Worm (Caenorhabditis elegans) whole organism, mixed stage, embryonic: Measurements from ENCODE around the gene dhc-4.
"Not testable (repeated sequence)": the region's sequence is repeated elsewhere in the genome, so short reads cannot be mapped to it uniquely, and the experiment has no call there.

Experiments used
- M03D4.4 ChIP-seq: sonication (generic microtip); optimal IDR thresholded peaks from 2 replicates; lab custom pipeline; 2017; ENCODE audit warnings: mild to moderate bottlenecking, missing genetic modification characterization, missing compliant biosample characterization
- bed-3 ChIP-seq: fragments of 200-800 bp; sonication (Bioruptor generic); optimal IDR thresholded peaks from 3 replicates; lab custom pipeline; 2018; ENCODE audit warnings: mild to moderate bottlenecking, missing genetic modification characterization, moderate library complexity, missing compliant biosample characterization
- blmp-1 ChIP-seq: fragments of 150-350 bp; optimal IDR thresholded peaks from 2 replicates; lab custom pipeline; 2014; ENCODE audit warnings: missing biosample characterization, missing genetic modification characterization
- ceh-39 ChIP-seq: fragments of 150-350 bp; optimal IDR thresholded peaks from 2 replicates; lab custom pipeline; 2014; ENCODE audit warnings: missing biosample characterization, missing genetic modification characterization
- ceh-43 ChIP-seq: fragments of 200-800 bp; sonication (Bioruptor generic); optimal IDR thresholded peaks from 2 replicates; lab custom pipeline; 2018; ENCODE audit warnings: mild to moderate bottlenecking, missing genetic modification characterization, moderate library complexity, missing compliant biosample characterization
- ceh-83 ChIP-seq: fragments of 200-800 bp; sonication (Bioruptor generic); optimal IDR thresholded peaks from 2 replicates; lab custom pipeline; 2018; ENCODE audit warnings: mild to moderate bottlenecking, missing genetic modification characterization, missing compliant biosample characterization
- ces-1 ChIP-seq: fragments of 150-350 bp; optimal IDR thresholded peaks from 2 replicates; lab custom pipeline; 2014; ENCODE audit warnings: missing biosample characterization, missing genetic modification reagents, missing genetic modification characterization
- cnd-1 ChIP-seq: fragments of 200-800 bp; sonication (Bioruptor generic); optimal IDR thresholded peaks from 2 replicates; lab custom pipeline; 2018; ENCODE audit warnings: mild to moderate bottlenecking, missing genetic modification characterization, missing compliant biosample characterization
- drap-1 ChIP-seq: fragments of 200-800 bp; sonication (Bioruptor generic); optimal IDR thresholded peaks from 3 replicates; lab custom pipeline; 2018; ENCODE audit warnings: mild to moderate bottlenecking, missing genetic modification characterization, missing compliant biosample characterization
- elt-1 ChIP-seq: sonication (generic microtip); optimal IDR thresholded peaks from 2 replicates; lab custom pipeline; 2017; ENCODE audit warnings: missing genetic modification characterization, mild to moderate bottlenecking, missing compliant biosample characterization, antibody characterized with exemption, moderate library complexity, borderline replicate concordance; ENCODE audit not compliant: insufficient read depth
- elt-3 ChIP-seq: fragments of 150-350 bp; optimal IDR thresholded peaks from 2 replicates; lab custom pipeline; 2014; ENCODE audit warnings: missing biosample characterization, missing genetic modification characterization
- flh-1 ChIP-seq: fragments of 200-800 bp; sonication (Bioruptor generic); optimal IDR thresholded peaks from 2 replicates; lab custom pipeline; 2018; ENCODE audit warnings: mild to moderate bottlenecking, missing genetic modification characterization, moderate library complexity, missing compliant biosample characterization
- ham-2 ChIP-seq: fragments of 200-800 bp; sonication (Bioruptor generic); optimal IDR thresholded peaks from 2 replicates; lab custom pipeline; 2018; ENCODE audit warnings: mild to moderate bottlenecking, missing genetic modification characterization, missing compliant biosample characterization
- hlh-1 ChIP-seq: fragments of 150-350 bp; optimal IDR thresholded peaks from 2 replicates; lab custom pipeline; 2014; ENCODE audit warnings: missing biosample characterization, missing genetic modification reagents, missing genetic modification characterization
- lin-13 ChIP-seq: fragments of 150-350 bp; optimal IDR thresholded peaks from 2 replicates; lab custom pipeline; 2014; ENCODE audit warnings: missing biosample characterization, missing genetic modification characterization
- lin-32 ChIP-seq: fragments of 200-800 bp; sonication (Bioruptor generic); optimal IDR thresholded peaks from 2 replicates; lab custom pipeline; 2018; ENCODE audit warnings: mild to moderate bottlenecking, missing genetic modification characterization, missing compliant biosample characterization
- lsy-2 ChIP-seq: fragments of 150-350 bp; optimal IDR thresholded peaks from 2 replicates; lab custom pipeline; 2014; ENCODE audit warnings: missing biosample characterization, missing genetic modification characterization
- mab-5 ChIP-seq: fragments of 150-350 bp; optimal IDR thresholded peaks from 2 replicates; lab custom pipeline; 2014; ENCODE audit warnings: missing biosample characterization, missing genetic modification characterization
- mls-2 ChIP-seq: sonication (generic microtip); optimal IDR thresholded peaks from 2 replicates; lab custom pipeline; 2016; ENCODE audit warnings: mild to moderate bottlenecking, missing genetic modification characterization, moderate library complexity, missing compliant biosample characterization
- nhr-12 ChIP-seq: fragments of 150-350 bp; optimal IDR thresholded peaks from 2 replicates; lab custom pipeline; 2014; ENCODE audit warnings: missing biosample characterization, missing genetic modification characterization
- nhr-2 ChIP-seq: fragments of 150-350 bp; optimal IDR thresholded peaks from 2 replicates; lab custom pipeline; 2014; ENCODE audit warnings: missing biosample characterization, missing genetic modification characterization
- nhr-237 ChIP-seq: fragments of 150-350 bp; optimal IDR thresholded peaks from 2 replicates; lab custom pipeline; 2014; ENCODE audit warnings: missing biosample characterization, missing genetic modification characterization
- nhr-28 ChIP-seq: fragments of 150-350 bp; optimal IDR thresholded peaks from 2 replicates; lab custom pipeline; 2014; ENCODE audit warnings: missing biosample characterization, missing genetic modification characterization
- pha-4 ChIP-seq: fragments of 150-350 bp; optimal IDR thresholded peaks from 2 replicates; lab custom pipeline; 2018; ENCODE audit warnings: missing biosample characterization, missing genetic modification reagents, missing genetic modification characterization
- sem-2 ChIP-seq: fragments of 200-800 bp; sonication (Bioruptor generic); optimal IDR thresholded peaks from 2 replicates; lab custom pipeline; 2018; ENCODE audit warnings: mild to moderate bottlenecking, missing genetic modification characterization, missing compliant biosample characterization
- snpc-4 ChIP-seq: fragments of 150-350 bp; optimal IDR thresholded peaks from 2 replicates; lab custom pipeline; 2014; ENCODE audit warnings: missing biosample characterization, missing genetic modification characterization
- sptf-1 ChIP-seq: sonication (generic microtip); optimal IDR thresholded peaks from 2 replicates; lab custom pipeline; 2017; ENCODE audit warnings: mild to moderate bottlenecking, missing genetic modification characterization, moderate library complexity, missing compliant biosample characterization
- tbx-8 ChIP-seq: fragments of 200-800 bp; sonication (Bioruptor generic); optimal IDR thresholded peaks from 2 replicates; lab custom pipeline; 2018; ENCODE audit warnings: mild to moderate bottlenecking, missing genetic modification characterization, moderate library complexity, missing compliant biosample characterization
- unc-39 ChIP-seq: fragments of 150-350 bp; optimal IDR thresholded peaks from 2 replicates; lab custom pipeline; 2014; ENCODE audit warnings: missing biosample characterization, missing genetic modification characterization
- zip-8 ChIP-seq: fragments of 150-350 bp; optimal IDR thresholded peaks from 2 replicates; lab custom pipeline; 2014; ENCODE audit warnings: missing biosample characterization, missing genetic modification characterization
- ztf-11 ChIP-seq: fragments of 150-350 bp; optimal IDR thresholded peaks from 2 replicates; lab custom pipeline; 2014; ENCODE audit warnings: missing biosample characterization, missing genetic modification characterization

Gene dhc-4

ce11 chrIII:11012264-11012663, 42.5 kb downstream of the dhc-4 start, which contains the start of gene kvs-4:
kvs-4 (plus strand) TSS chrIII:11012564.
- TF ChIP-seq nhr-28 (tag; lab: Kevin White, UChicago) (no peak), drap-1 (GFP tag; lab: Kevin White, UChicago) (no peak), lin-13 (tag; lab: Kevin White, UChicago) (no peak), zip-8 (no peak), sem-2 (GFP tag; lab: Kevin White, UChicago) (no peak), unc-39 (tag; lab: Kevin White, UChicago) (no peak), lin-32 (GFP tag; lab: Kevin White, UChicago) (no peak), tbx-8 (no peak), ceh-39 (tag; lab: Kevin White, UChicago) (no peak)
- TF ChIP-seq, all 35 proteins: peak for 0

- TF ChIP-seq ceh-83 (GFP tag; lab: Kevin White, UChicago), result peak; percentile 11
- TF ChIP-seq hlh-1, result no peak
Measured at ce11 chrIII:11022278-11022677, 52.5 kb downstream of the dhc-4 start.

ce11 chrIII:11025138-11025537, 55.4 kb downstream of the dhc-4 start:
- TF ChIP-seq tbx-8 (no peak), nhr-12 (no peak), zip-8 (no peak), sem-2 (GFP tag; lab: Kevin White, UChicago) (no peak), sptf-1 (tag; lab: Kevin White, UChicago) (no peak)

ce11 chrIII:11026516-11027048, 56.8 kb downstream of the dhc-4 start, which contains the start of gene Y48A6B.7:
Y48A6B.7 (minus strand) TSS chrIII:11026566.
- TF ChIP-seq mab-5 (tag; lab: Kevin White, UChicago) (no peak), hlh-1 (no peak), flh-1 (no peak), elt-3 (tag; lab: Kevin White, UChicago) (no peak), drap-1 (GFP tag; lab: Kevin White, UChicago) (no peak)

ce11 chrIII:11029337-11029736, 59.6 kb downstream of the dhc-4 start, which contains the start of gene Y48A6B.8:
Y48A6B.8 (minus strand) TSS chrIII:11029437.
- not testable (repeated sequence) for TF ChIP-seq nhr-2, sptf-1, mab-5 (tag; lab: Kevin White, UChicago)

ce11 chrIII:11031309-11031708, 61.6 kb downstream of the dhc-4 start, which contains the start of gene Y48A6B.14:
Y48A6B.14 (plus strand) TSS chrIII:11031609.
- no peak for TF ChIP-seq ceh-43 (GFP tag; lab: Kevin White, UChicago)
- no peak for TF ChIP-seq ceh-83 (GFP tag; lab: Kevin White, UChicago)
- no peak for TF ChIP-seq M03D4.4
- TF ChIP-seq mls-2 (tag; lab: Kevin White, UChicago), result no peak
- TF ChIP-seq elt-1 (tag; lab: Kevin White, UChicago), result no peak
- no peak for TF ChIP-seq mab-5 (tag; lab: Kevin White, UChicago)
- no peak for TF ChIP-seq pha-4 (tag; lab: Kevin White, UChicago)
- no peak for TF ChIP-seq blmp-1 (tag; lab: Kevin White, UChicago)
- no peak for TF ChIP-seq bed-3 (GFP tag; lab: Kevin White, UChicago)
- no peak for TF ChIP-seq tbx-8
- no peak for TF ChIP-seq cnd-1

- TF ChIP-seq lin-13 (tag; lab: Kevin White, UChicago) (no peak), mab-5 (tag; lab: Kevin White, UChicago) (no peak), ces-1 (GFP tag; lab: Kevin White, UChicago) (no peak), nhr-2 (tag; lab: Kevin White, UChicago) (no peak), flh-1 (no peak), lsy-2 (tag; lab: Kevin White, UChicago) (no peak), ceh-83 (GFP tag; lab: Kevin White, UChicago) (no peak), pha-4 (tag; lab: Kevin White, UChicago) (no peak), nhr-237 (tag; lab: Kevin White, UChicago) (no peak), elt-3 (tag; lab: Kevin White, UChicago) (no peak), blmp-1 (tag; lab: Kevin White, UChicago) (no peak), snpc-4 (tag; lab: Kevin White, UChicago) (no peak), ham-2 (GFP tag; lab: Kevin White, UChicago) (no peak), sem-2 (GFP tag; lab: Kevin White, UChicago) (no peak), ztf-11 (tag; lab: Kevin White, UChicago) (no peak), unc-39 (tag; lab: Kevin White, UChicago) (no peak)
Measured at ce11 chrIII:11032872-11033271, 63.1 kb downstream of the dhc-4 start, which contains the start of gene Y48A6B.9. Y48A6B.9 (plus strand) TSS chrIII:11033172.
